Worm (Caenorhabditis elegans) whole organism, mixed stage, embryonic: ENCODE measurements around the gene F29B9.1.

ENCODE experiments used
- bed-3 ChIP-seq: fragments of 200-800 bp; sonication (Bioruptor generic); optimal IDR thresholded peaks from 3 replicates; lab custom pipeline; 2018; ENCODE audit warnings: mild to moderate bottlenecking, missing genetic modification characterization, moderate library complexity, missing compliant biosample characterization
- blmp-1 ChIP-seq: fragments of 150-350 bp; optimal IDR thresholded peaks from 2 replicates; lab custom pipeline; 2014; ENCODE audit warnings: missing biosample characterization, missing genetic modification characterization
- elt-1 ChIP-seq: sonication (generic microtip); optimal IDR thresholded peaks from 2 replicates; lab custom pipeline; 2017; ENCODE audit warnings: missing genetic modification characterization, mild to moderate bottlenecking, missing compliant biosample characterization, antibody characterized with exemption, moderate library complexity, borderline replicate concordance; ENCODE audit not compliant: insufficient read depth
- elt-3 ChIP-seq: fragments of 150-350 bp; optimal IDR thresholded peaks from 2 replicates; lab custom pipeline; 2014; ENCODE audit warnings: missing biosample characterization, missing genetic modification characterization
- ham-2 ChIP-seq: fragments of 200-800 bp; sonication (Bioruptor generic); optimal IDR thresholded peaks from 2 replicates; lab custom pipeline; 2018; ENCODE audit warnings: mild to moderate bottlenecking, missing genetic modification characterization, missing compliant biosample characterization
- lin-32 ChIP-seq: fragments of 200-800 bp; sonication (Bioruptor generic); optimal IDR thresholded peaks from 2 replicates; lab custom pipeline; 2018; ENCODE audit warnings: mild to moderate bottlenecking, missing genetic modification characterization, missing compliant biosample characterization
- lsy-2 ChIP-seq: fragments of 150-350 bp; optimal IDR thresholded peaks from 2 replicates; lab custom pipeline; 2014; ENCODE audit warnings: missing biosample characterization, missing genetic modification characterization
- mep-1 ChIP-seq: fragments of 150-350 bp; optimal IDR thresholded peaks from 2 replicates; lab custom pipeline; 2017; ENCODE audit warnings: missing biosample characterization, missing genetic modification reagents, missing genetic modification characterization, inconsistent platforms
- nhr-28 ChIP-seq: fragments of 150-350 bp; optimal IDR thresholded peaks from 2 replicates; lab custom pipeline; 2014; ENCODE audit warnings: missing biosample characterization, missing genetic modification characterization
- pha-4 ChIP-seq: fragments of 150-350 bp; optimal IDR thresholded peaks from 2 replicates; lab custom pipeline; 2018; ENCODE audit warnings: missing biosample characterization, missing genetic modification reagents, missing genetic modification characterization
- snpc-4 ChIP-seq: fragments of 150-350 bp; optimal IDR thresholded peaks from 2 replicates; lab custom pipeline; 2014; ENCODE audit warnings: missing biosample characterization, missing genetic modification characterization
- unc-39 ChIP-seq: fragments of 150-350 bp; optimal IDR thresholded peaks from 2 replicates; lab custom pipeline; 2014; ENCODE audit warnings: missing biosample characterization, missing genetic modification characterization
- unc-62 ChIP-seq: fragments of 150-350 bp; optimal IDR thresholded peaks from 2 replicates; lab custom pipeline; 2014; ENCODE audit warnings: missing biosample characterization, missing genetic modification reagents, missing genetic modification characterization
- ztf-11 ChIP-seq: fragments of 150-350 bp; optimal IDR thresholded peaks from 2 replicates; lab custom pipeline; 2014; ENCODE audit warnings: missing biosample characterization, missing genetic modification characterization

DNA sequence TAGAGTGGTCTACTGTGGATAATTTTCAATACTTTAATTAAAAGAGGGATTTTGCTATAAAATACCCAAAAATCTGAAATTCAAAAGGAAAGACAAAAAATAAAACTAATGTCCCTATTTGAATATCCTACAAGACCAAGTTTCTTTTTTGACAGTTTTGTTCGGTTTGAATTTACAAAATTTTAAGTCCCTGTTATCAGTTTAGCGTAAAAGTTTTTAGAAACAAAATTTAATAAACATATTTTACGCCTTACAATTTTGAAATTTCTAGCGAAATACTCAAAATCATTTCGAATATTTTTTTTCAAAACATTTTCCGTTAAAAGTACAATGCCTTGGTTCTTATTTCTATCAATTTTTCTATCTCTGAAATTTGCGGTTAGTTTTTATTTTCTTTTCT is 27.3 kb downstream of the F29B9.1 start, which contains the start of gene spe-51:
- TF ChIP-seq lsy-2 (tag; lab: Kevin White, UChicago) (no peak), unc-39 (no peak), snpc-4 (tag; lab: Kevin White, UChicago) (no peak), lin-32 (GFP tag; lab: Kevin White, UChicago) (no peak), ztf-11 (tag; lab: Kevin White, UChicago) (no peak), elt-1 (tag; lab: Kevin White, UChicago) (no peak), pha-4 (tag; lab: Kevin White, UChicago) (no peak), unc-62 (GFP tag; lab: Kevin White, UChicago) (no peak), elt-3 (tag; lab: Kevin White, UChicago) (no peak), blmp-1 (no peak), ham-2 (GFP tag; lab: Kevin White, UChicago) (no peak), nhr-28 (tag; lab: Kevin White, UChicago) (no peak), bed-3 (GFP tag; lab: Kevin White, UChicago) (no peak), mep-1 (no peak)
